Worm (Caenorhabditis elegans) whole organism, young adult: ENCODE measurements around the gene gtf-2A2.

Experiments used
- C17E4.6 ChIP-seq: fragments of 200-800 bp; sonication (Bioruptor generic); IDR thresholded peaks from 2 replicates; pipeline ENCODE4 v1.3.6; 2022; ENCODE audit warnings: missing genetic modification reagents, missing genetic modification characterization, missing compliant biosample characterization
- Y79H2A.3 ChIP-seq: fragments of 200-800 bp; sonication (Bioruptor generic); conservative IDR thresholded peaks from 2 replicates; pipeline ENCODE4 v1.3.6; 2022; ENCODE audit warnings: missing genetic modification reagents, missing genetic modification characterization, missing compliant biosample characterization
- ccch-3 ChIP-seq: fragments of 200-800 bp; sonication (Bioruptor generic); optimal IDR thresholded peaks from 2 replicates; lab custom pipeline; 2018; ENCODE audit warnings: mild to moderate bottlenecking, missing genetic modification characterization, missing compliant biosample characterization
- him-1 ChIP-seq: sonication (generic microtip); optimal IDR thresholded peaks from 2 replicates; lab custom pipeline; 2016; ENCODE audit warnings: missing genotype, missing genetic modification reagents, missing genetic modification characterization, missing compliant biosample characterization
- lin-26 ChIP-seq: fragments of 200-800 bp; sonication (Bioruptor generic); IDR thresholded peaks from 2 replicates; pipeline ENCODE4 v1.3.6; 2022; ENCODE audit warnings: missing genetic modification reagents, missing genetic modification characterization, missing compliant biosample characterization
- lin-35 ChIP-seq, 3 experiments: fragments of 150-350 bp in 2 of 3; sonication (generic microtip) in 1 of 3; optimal IDR thresholded peaks; 2 replicates each; lab custom pipeline; 2014 to 2018; ENCODE audit warnings: missing biosample characterization in 3 of 3, missing genetic modification characterization in 3 of 3, missing genetic modification reagents in 3 of 3
- mes-4 ChIP-seq: sonication (generic microtip); optimal IDR thresholded peaks from 2 replicates; lab custom pipeline; 2016; ENCODE audit warnings: missing genotype, missing genetic modification characterization, missing compliant biosample characterization
- nfyb-1 ChIP-seq: fragments of 200-800 bp; sonication (Bioruptor generic); IDR thresholded peaks from 2 replicates; pipeline ENCODE4 v1.3.6; 2022; ENCODE audit warnings: missing genetic modification reagents, missing genetic modification characterization, missing compliant biosample characterization
- pha-4 ChIP-seq: fragments of 150-350 bp; sonication (generic microtip); optimal IDR thresholded peaks from 2 replicates; lab custom pipeline; 2014; ENCODE audit warnings: missing biosample characterization, missing genetic modification reagents, missing genetic modification characterization
- snpc-4 ChIP-seq, 5 experiments: fragments of 150-350 bp in 1 of 5; sonication (generic microtip) in 4 of 5; optimal IDR thresholded peaks; 2 replicates each; lab custom pipeline; 2014 to 2018; ENCODE audit warnings: missing genetic modification characterization in 5 of 5, missing biosample characterization in 3 of 5, antibody characterized with exemption in 2 of 5, mild to moderate bottlenecking in 2 of 5, missing compliant biosample characterization in 2 of 5, missing genotype in 2 of 5, moderate library complexity in 2 of 5, missing genetic modification reagents in 1 of 5
- tbp1 ChIP-seq: fragments of 200-800 bp; sonication (Bioruptor generic); optimal IDR thresholded peaks from 2 replicates; lab custom pipeline; 2018; ENCODE audit warnings: mild to moderate bottlenecking, missing genetic modification characterization, missing compliant biosample characterization

DNA sequence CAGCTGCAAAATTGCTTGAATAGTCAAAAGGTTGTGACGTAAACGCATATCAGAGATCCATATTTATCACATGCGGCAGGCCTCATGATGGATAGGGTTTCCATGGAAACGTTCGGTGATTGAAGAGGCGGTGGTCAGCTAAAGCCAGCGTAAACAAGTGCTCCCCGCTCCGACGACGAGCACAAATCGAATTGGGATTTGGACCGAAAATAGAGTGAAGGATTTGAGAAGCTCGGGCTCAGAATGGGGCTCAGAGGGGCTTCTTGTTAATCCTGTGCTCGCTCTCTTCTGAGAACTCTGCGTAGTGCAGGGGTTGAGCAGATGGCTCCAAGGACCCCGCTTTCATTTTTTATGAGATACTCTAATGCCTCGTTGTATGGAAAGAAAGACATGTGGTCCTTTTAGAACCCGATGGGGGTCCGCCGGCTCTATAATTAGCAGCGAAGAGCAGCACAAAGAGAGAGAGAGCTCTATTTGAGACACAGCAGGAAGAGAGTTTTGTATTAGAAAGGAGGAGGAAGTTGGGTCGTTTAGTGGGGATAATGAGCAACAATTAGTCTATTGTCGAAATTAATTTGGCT is 8.6 kb upstream of the gtf-2A2 start:
- TF ChIP-seq Y79H2A.3 (GFP tag; lab: Robert Waterston, UW) (no peak), snpc-4 (GFP tag; optimal IDR thresholded peaks at IDR 0.05; lab: Kevin White, UChicago) (no peak), snpc-4 (tag; optimal IDR thresholded peaks at IDR 0.05; lab: Kevin White, UChicago) (no peak), mes-4 (tag; lab: Kevin White, UChicago) (no peak), tbp1 (GFP tag; lab: Kevin White, UChicago) (no peak), pha-4 (tag; lab: Kevin White, UChicago) (no peak), C17E4.6 (GFP tag; lab: Robert Waterston, UW) (no peak), lin-35 (GFP tag; optimal IDR thresholded peaks at IDR 0.05; lab: Kevin White, UChicago) (no peak), ccch-3 (no peak), him-1 (tag; lab: Kevin White, UChicago) (no peak), lin-26 (peak; percentile 55; the same call in 1 of the 2 replicates), nfyb-1 (no peak)
